Worm (Caenorhabditis elegans) whole organism, early embryonic: ENCODE results near the gene psmd-9.
A peak's percentile ranks its signal among the peaks of the same experiment; 100 is the strongest.

Experiments
- aly-1 ChIP-seq: sonication (generic microtip); optimal IDR thresholded peaks from 2 replicates; lab custom pipeline; 2016; ENCODE audit warnings: missing genetic modification characterization, missing compliant biosample characterization
- ama-1 ChIP-seq: fragments of 150-350 bp; optimal IDR thresholded peaks from 2 replicates; lab custom pipeline; 2014
- hmg-4 ChIP-seq: fragments of 200-800 bp; sonication (Bioruptor generic); optimal IDR thresholded peaks from 2 replicates; lab custom pipeline; 2018; ENCODE audit warnings: mild to moderate bottlenecking, missing genetic modification characterization, missing compliant biosample characterization
- scrt-1 ChIP-seq: fragments of 200-800 bp; sonication (Bioruptor generic); IDR thresholded peaks from 2 replicates; pipeline ENCODE4 v1.3.6; 2022; ENCODE audit warnings: missing genetic modification characterization, missing compliant biosample characterization
- sea-1 ChIP-seq: fragments of 200-800 bp; sonication (Bioruptor generic); conservative IDR thresholded peaks from 2 replicates; pipeline ENCODE4 v1.3.6; 2022; ENCODE audit warnings: missing genetic modification characterization, missing compliant biosample characterization

- TF ChIP-seq ama-1 (no peak), sea-1 (GFP tag; lab: Robert Waterston, UW) (peak; percentile 68; the same call in 1 of the 2 replicates), hmg-4 (GFP tag; lab: Kevin White, UChicago) (no peak), scrt-1 (GFP tag; lab: Robert Waterston, UW) (peak; percentile 75), aly-1 (tag; lab: Kevin White, UChicago) (no peak)
Measured at ce11 chrII:6913309-6913708, 11.4 kb downstream of the psmd-9 start, which contains the start of gene cyn-10.
